Fruit fly (Drosophila melanogaster) whole organism, pupa: ENCODE results near the gene daed.
A peak's percentile ranks its signal among the peaks of the same experiment; 100 is the strongest.

Source experiments
- CG10348 ChIP-seq: fragments of 200-800 bp; sonication (Bioruptor generic); IDR thresholded peaks from 2 replicates; pipeline ENCODE4 v1.3.6; 2022; ENCODE audit warnings: missing biosample characterization, missing genetic modification characterization
- CG12605 ChIP-seq: fragments of 200-800 bp; sonication (Bioruptor generic); IDR thresholded peaks from 2 replicates; pipeline ENCODE4 v1.3.6; 2022; ENCODE audit warnings: missing biosample characterization, missing genetic modification characterization
- CG13204 ChIP-seq: fragments of 200-800 bp; sonication (Bioruptor generic); optimal IDR thresholded peaks from 2 replicates; lab custom pipeline; 2018; ENCODE audit warnings: missing biosample characterization, mild to moderate bottlenecking, missing genetic modification characterization, moderate library complexity
- CG14655 ChIP-seq: fragments of 200-800 bp; sonication (Bioruptor generic); optimal IDR thresholded peaks from 3 replicates; lab custom pipeline; 2017; ENCODE audit warnings: mild to moderate bottlenecking, missing biosample characterization, missing genetic modification reagents, missing genetic modification characterization
- CG15710 ChIP-seq: fragments of 200-800 bp; sonication (Bioruptor generic); optimal IDR thresholded peaks from 2 replicates; lab custom pipeline; 2018; ENCODE audit warnings: missing biosample characterization, mild to moderate bottlenecking, missing genetic modification characterization, moderate library complexity
- CG17806 ChIP-seq: fragments of 200-800 bp; sonication (Bioruptor generic); optimal IDR thresholded peaks from 2 replicates; lab custom pipeline; 2018; ENCODE audit warnings: missing biosample characterization, mild to moderate bottlenecking, missing genetic modification characterization, moderate library complexity
- CG34367 ChIP-seq: fragments of 200-800 bp; sonication (Bioruptor generic); optimal IDR thresholded peaks from 2 replicates; lab custom pipeline; 2018; ENCODE audit warnings: missing biosample characterization, mild to moderate bottlenecking, missing genetic modification characterization
- CG4496 ChIP-seq: fragments of 200-800 bp; sonication (Bioruptor generic); IDR thresholded peaks from 3 replicates; pipeline ENCODE4 v1.3.6; 2022; ENCODE audit warnings: missing biosample characterization, missing genetic modification characterization
- CG8159 ChIP-seq: fragments of 200-800 bp; sonication (Bioruptor generic); optimal IDR thresholded peaks from 3 replicates; lab custom pipeline; 2018; ENCODE audit warnings: missing biosample characterization, mild to moderate bottlenecking, missing genetic modification characterization, moderate library complexity
- CG8301 ChIP-seq: fragments of 200-800 bp; sonication (Bioruptor generic); optimal IDR thresholded peaks from 2 replicates; lab custom pipeline; 2018; ENCODE audit warnings: missing biosample characterization, mild to moderate bottlenecking, missing genetic modification characterization
- CG9948 ChIP-seq: fragments of 200-800 bp; sonication (Bioruptor generic); optimal IDR thresholded peaks from 2 replicates; lab custom pipeline; 2018; ENCODE audit warnings: missing biosample characterization, mild to moderate bottlenecking, missing genetic modification characterization, moderate library complexity
- EcR ChIP-seq: fragments of 200-800 bp; sonication (Bioruptor generic); optimal IDR thresholded peaks from 3 replicates; lab custom pipeline; 2019; ENCODE audit warnings: missing biosample characterization, missing genetic modification characterization, mild to moderate bottlenecking, moderate library complexity, missing genetic modification reagents
- Ets98B ChIP-seq: fragments of 200-800 bp; sonication (Bioruptor generic); IDR thresholded peaks from 2 replicates; pipeline ENCODE4 v1.3.6; 2022; ENCODE audit warnings: missing biosample characterization, missing genetic modification characterization
- Pif1A ChIP-seq: fragments of 200-800 bp; sonication (Bioruptor generic); optimal IDR thresholded peaks from 3 replicates; lab custom pipeline; 2016; ENCODE audit warnings: missing biosample characterization, missing genetic modification characterization
- Pif1B ChIP-seq: fragments of 200-800 bp; sonication (Bioruptor generic); optimal IDR thresholded peaks from 3 replicates; lab custom pipeline; 2016; ENCODE audit warnings: missing biosample characterization, missing genetic modification characterization
- Snoo ChIP-seq: fragments of 200-800 bp; sonication (Bioruptor generic); optimal IDR thresholded peaks from 3 replicates; lab custom pipeline; 2017; ENCODE audit warnings: missing biosample characterization, mild to moderate bottlenecking, missing genetic modification characterization, inconsistent platforms
- fd96Ca ChIP-seq: fragments of 200-800 bp; sonication (Bioruptor generic); IDR thresholded peaks from 3 replicates; pipeline ENCODE4 v1.3.6; 2022; ENCODE audit warnings: missing biosample characterization, missing genetic modification characterization
- gl ChIP-seq: fragments of 200-800 bp; sonication (Bioruptor generic); optimal IDR thresholded peaks from 2 replicates; lab custom pipeline; 2018; ENCODE audit warnings: missing biosample characterization, mild to moderate bottlenecking, missing genetic modification characterization
- rn ChIP-seq: fragments of 200-800 bp; sonication (Bioruptor generic); IDR thresholded peaks from 2 replicates; pipeline ENCODE4 v1.3.6; 2022; ENCODE audit warnings: missing biosample characterization, missing genetic modification characterization

Gene daed

DNA sequence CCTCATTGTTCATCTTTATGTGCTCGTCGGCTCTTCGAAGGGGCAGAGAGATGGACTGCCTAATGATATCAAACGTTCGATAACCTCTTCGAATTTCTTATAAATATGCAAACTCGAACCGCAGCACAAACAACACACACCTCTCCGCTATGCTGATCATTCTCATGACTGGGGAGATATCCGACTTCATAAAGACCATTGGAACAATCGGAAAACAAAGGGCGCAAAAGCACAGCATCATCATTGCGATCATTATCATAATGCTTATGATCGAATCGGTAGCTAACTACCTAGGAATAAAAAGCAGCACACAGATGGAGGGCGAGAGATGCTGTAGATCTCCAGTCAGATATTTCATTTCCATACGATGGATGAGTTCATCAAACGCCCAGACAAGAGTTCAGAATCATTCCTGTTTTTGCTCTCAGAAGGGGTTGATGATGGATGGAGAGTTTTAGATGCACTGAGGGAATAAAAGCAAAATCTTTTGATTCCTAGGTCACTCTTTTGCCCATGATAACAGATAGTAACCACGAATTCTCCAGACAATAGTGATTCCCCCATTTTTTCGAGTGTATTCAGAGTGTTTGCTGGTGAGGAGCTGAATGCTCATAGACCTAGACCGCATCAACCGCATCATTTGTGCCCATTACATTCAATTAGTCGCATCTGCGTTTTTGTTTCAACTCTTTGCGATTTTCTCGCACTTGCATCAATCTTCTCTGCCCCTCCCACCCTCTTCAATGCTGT is 49.0 kb downstream of the daed start:
- TF ChIP-seq CG17806 (tag; lab: Kevin White, UChicago), result peak; percentile 17
- no peak for TF ChIP-seq gl (tag; lab: Kevin White, UChicago)
- TF ChIP-seq CG8301, result peak; percentile 32
- peak; percentile 36; the same call in 1 of the 3 replicates for TF ChIP-seq CG4496 (GFP tag; lab: Robert Waterston, UW)
- TF ChIP-seq CG15710 (tag; lab: Kevin White, UChicago), result peak; percentile 7
- no peak; the same call in 1 of the 2 replicates for TF ChIP-seq CG12605 (GFP tag; lab: Robert Waterston, UW)
- TF ChIP-seq EcR, result no peak
- TF ChIP-seq CG14655 (GFP tag; lab: Kevin White, UChicago), result peak; percentile 44
- TF ChIP-seq CG13204 (GFP tag; lab: Kevin White, UChicago), result no peak
- peak; percentile 3 for TF ChIP-seq CG8159 (tag; lab: Kevin White, UChicago)
- no peak for TF ChIP-seq rn (GFP tag; lab: Robert Waterston, UW)
- peak; percentile 20 for TF ChIP-seq CG9948 (tag; lab: Kevin White, UChicago)
- no peak for TF ChIP-seq CG10348 (GFP tag; lab: Robert Waterston, UW)

DNA sequence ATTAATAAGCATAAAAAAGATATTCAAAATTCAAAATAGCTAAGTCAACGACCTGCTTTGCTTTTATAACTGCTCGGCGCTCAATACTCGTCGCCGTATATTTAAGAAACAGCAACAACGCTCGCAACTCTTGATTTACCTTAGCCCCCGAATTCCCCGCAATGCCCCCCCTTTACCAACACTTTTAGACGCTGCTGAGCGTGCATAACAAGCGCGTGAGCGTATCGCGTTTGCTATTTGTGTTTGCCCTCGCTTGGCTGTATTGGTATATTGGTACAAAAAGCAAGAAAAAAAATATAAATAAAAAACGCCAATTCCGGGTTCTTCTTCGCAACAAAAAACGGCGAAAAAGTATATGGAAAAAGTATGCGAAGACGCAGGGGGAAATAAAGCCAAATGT is 50.2 kb downstream of the daed start:
- TF ChIP-seq fd96Ca (GFP tag; lab: Robert Waterston, UW) (no peak), CG4496 (GFP tag; lab: Robert Waterston, UW) (no peak), CG8159 (tag; lab: Kevin White, UChicago) (no peak), Snoo (tag; lab: Kevin White, UChicago) (no peak), Pif1A (GFP tag; lab: Kevin White, UChicago) (no peak), CG13204 (GFP tag; lab: Kevin White, UChicago) (peak; percentile 20), CG10348 (GFP tag; lab: Robert Waterston, UW) (no peak), gl (tag; lab: Kevin White, UChicago) (no peak), CG15710 (tag; lab: Kevin White, UChicago) (no peak), CG9948 (tag; lab: Kevin White, UChicago) (no peak), rn (GFP tag; lab: Robert Waterston, UW) (no peak), EcR (no peak), Ets98B (GFP tag; lab: Robert Waterston, UW) (peak; percentile 31; the same call in 1 of the 2 replicates), CG34367 (no peak), CG17806 (tag; lab: Kevin White, UChicago) (no peak)

DNA sequence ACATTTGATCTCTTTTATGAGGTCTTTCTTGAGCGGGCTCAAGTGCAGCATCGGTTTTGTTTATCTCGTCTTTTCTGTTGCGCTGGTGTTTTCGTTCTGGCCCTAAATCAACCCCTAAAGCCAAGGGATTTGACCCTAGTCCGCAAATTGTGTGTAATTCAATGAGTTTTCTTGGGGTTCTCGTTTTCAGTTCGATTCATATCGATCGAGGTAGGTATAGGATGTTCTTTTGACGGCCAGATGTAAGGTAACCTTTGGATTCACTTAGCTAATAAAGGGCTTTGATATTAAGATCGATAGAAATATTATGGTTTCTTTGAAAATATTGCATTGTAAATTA is 50.9 kb downstream of the daed start:
- no peak for TF ChIP-seq Pif1B (GFP tag; lab: Kevin White, UChicago)
- no peak for TF ChIP-seq CG10348 (GFP tag; lab: Robert Waterston, UW)
- TF ChIP-seq EcR, result peak; percentile 59
- TF ChIP-seq Pif1A (GFP tag; lab: Kevin White, UChicago), result no peak
